Worm (Caenorhabditis elegans): ENCODE data around the gene bli-6.

Gene bli-6

DNA sequence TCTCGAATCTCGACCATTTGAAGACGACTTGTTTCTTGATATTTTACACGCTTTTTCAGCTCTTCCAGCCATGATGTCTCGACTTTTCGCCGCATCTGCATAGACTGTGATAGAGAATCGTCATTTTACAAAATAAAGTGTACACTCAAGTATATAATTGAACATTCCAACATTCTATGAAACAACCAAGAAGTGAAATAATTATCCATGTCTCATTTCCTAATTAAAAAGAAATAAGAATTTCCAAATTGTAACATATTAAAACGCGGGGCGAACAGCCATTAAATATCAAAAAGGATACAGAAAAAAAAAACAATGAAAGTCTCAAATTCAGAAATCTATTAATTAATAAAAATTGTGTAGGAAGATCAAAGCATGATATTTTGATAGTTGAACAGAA is 3.9 kb upstream of the bli-6 start, which contains the start of gene smg-3:
Gene smg-3, minus strand, starts transcription at position 101 of the 400 bp plus-strand sequence.
- TF ChIP-seq mdl-1 (tag; optimal IDR thresholded peaks at IDR 0.05) (no peak), unc-98 (GFP tag; IDR thresholded peaks at IDR 0.05) (no peak), dsc-1 (tag; optimal IDR thresholded peaks at IDR 0.05) (no peak), skn-1 (tag; optimal IDR thresholded peaks at IDR 0.05) (no peak), elt-3 (tag; optimal IDR thresholded peaks at IDR 0.05) (no peak), blmp-1 (tag; optimal IDR thresholded peaks at IDR 0.05) (no peak), egl-27 (tag; optimal IDR thresholded peaks at IDR 0.05) (no peak), nhr-76 (tag; optimal IDR thresholded peaks at IDR 0.05) (no peak), nhr-20 (tag; optimal IDR thresholded peaks at IDR 0.05) (no peak), lin-13 (GFP tag; optimal IDR thresholded peaks at IDR 0.05) (no peak), lsy-2 (tag; optimal IDR thresholded peaks at IDR 0.05) (no peak), ceh-90 (tag; optimal IDR thresholded peaks at IDR 0.05) (no peak), ceh-82 (tag; optimal IDR thresholded peaks at IDR 0.05) (no peak), unc-86 (tag; optimal IDR thresholded peaks at IDR 0.05) (no peak)

DNA sequence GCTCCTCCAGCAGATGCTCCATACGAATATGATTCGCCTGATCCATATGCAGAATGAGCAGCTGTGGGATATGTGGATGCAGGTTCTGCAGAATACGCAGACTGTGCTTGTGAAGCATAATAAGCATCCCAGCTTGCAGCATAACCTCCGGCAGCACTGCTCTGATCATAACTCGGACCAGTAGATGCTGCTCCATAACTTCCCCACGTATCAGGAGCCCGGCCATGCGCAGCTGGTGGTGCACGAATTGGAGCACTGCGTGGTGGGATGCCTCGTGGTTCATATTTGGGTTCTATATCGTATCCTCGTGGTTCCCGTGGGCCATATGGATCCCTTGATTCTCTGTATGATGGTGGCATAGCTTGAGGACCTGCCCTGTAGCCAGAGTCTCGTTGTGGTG is 3.1 kb upstream of the bli-6 start:
- TF ChIP-seq efl-1 (optimal IDR thresholded peaks at IDR 0.05) (no peak), efl-1 (GFP tag; optimal IDR thresholded peaks at IDR 0.05 in 1 of 2) (peak in 1 of 2 experiments; percentile 8), nhr-47 (tag; optimal IDR thresholded peaks at IDR 0.05) (no peak)

DNA sequence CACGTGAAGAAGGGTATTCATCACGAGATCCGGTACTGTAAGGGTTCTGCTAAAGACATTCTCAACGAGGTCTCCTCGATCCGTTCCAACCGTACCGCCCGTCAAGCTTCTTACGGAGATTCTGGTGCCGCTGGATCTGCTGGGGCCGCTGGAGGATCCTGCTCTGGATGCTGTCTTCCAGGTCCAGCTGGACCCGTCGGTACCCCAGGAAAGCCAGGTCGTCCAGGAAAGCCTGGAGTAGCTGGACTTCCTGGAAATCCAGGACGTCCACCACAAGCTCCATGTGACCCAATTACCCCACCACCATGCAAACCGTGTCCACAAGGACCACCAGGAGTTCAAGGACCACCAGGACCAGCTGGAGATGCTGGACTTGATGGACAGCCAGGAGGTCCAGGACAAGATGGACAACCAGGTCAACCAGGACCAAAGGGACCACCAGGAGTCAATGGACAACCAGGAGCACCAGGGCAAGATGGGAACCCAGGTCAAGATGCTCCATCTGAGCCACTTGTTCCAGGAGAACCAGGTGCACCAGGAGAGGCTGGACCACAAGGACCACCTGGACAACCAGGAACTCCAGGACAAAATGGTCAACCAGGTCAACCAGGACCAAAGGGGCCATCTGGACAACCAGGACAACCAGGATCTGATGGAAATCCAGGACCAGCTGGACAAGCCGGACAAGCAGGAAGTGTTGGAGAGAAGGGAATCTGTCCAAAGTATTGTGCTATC is 637 bp downstream of the bli-6 start:
- TF ChIP-seq C16A3.4 (tag; optimal IDR thresholded peaks at IDR 0.05): no peak
- TF ChIP-seq ztf-11 (tag; optimal IDR thresholded peaks at IDR 0.05): no peak
- TF ChIP-seq egl-13 (tag; optimal IDR thresholded peaks at IDR 0.05): no peak
- TF ChIP-seq mab-9 (GFP tag; IDR thresholded peaks at IDR 0.05): no peak
- TF ChIP-seq unc-130 (tag; optimal IDR thresholded peaks at IDR 0.05): no peak
- TF ChIP-seq lin-35 (GFP tag; optimal IDR thresholded peaks at IDR 0.05): no peak
- no peak for TF ChIP-seq dsc-1 (tag; optimal IDR thresholded peaks at IDR 0.05)
- TF ChIP-seq fkh-10 (GFP tag; optimal IDR thresholded peaks at IDR 0.05): no peak
- no peak for TF ChIP-seq sup-37 (GFP tag; optimal IDR thresholded peaks at IDR 0.05)
- no peak for TF ChIP-seq mdl-1 (tag; optimal IDR thresholded peaks at IDR 0.05)
- TF ChIP-seq hpl-2 (GFP tag; optimal IDR thresholded peaks at IDR 0.05): no peak
- TF ChIP-seq lin-14 (GFP tag; optimal IDR thresholded peaks at IDR 0.05): no peak
- no peak for TF ChIP-seq sptf-1 (tag; optimal IDR thresholded peaks at IDR 0.05)
- TF ChIP-seq elt-3 (tag; optimal IDR thresholded peaks at IDR 0.05): no peak
- TF ChIP-seq nhr-77 (tag; optimal IDR thresholded peaks at IDR 0.05): no peak
- TF ChIP-seq nhr-85 (tag): no peak
- TF ChIP-seq ama-1 (optimal IDR thresholded peaks at IDR 0.05): no peak
- no peak for TF ChIP-seq lsy-2 (tag; optimal IDR thresholded peaks at IDR 0.05)
- no peak for TF ChIP-seq ceh-82 (tag; optimal IDR thresholded peaks at IDR 0.05)
- no peak for TF ChIP-seq nhr-84 (tag; optimal IDR thresholded peaks at IDR 0.05)

DNA sequence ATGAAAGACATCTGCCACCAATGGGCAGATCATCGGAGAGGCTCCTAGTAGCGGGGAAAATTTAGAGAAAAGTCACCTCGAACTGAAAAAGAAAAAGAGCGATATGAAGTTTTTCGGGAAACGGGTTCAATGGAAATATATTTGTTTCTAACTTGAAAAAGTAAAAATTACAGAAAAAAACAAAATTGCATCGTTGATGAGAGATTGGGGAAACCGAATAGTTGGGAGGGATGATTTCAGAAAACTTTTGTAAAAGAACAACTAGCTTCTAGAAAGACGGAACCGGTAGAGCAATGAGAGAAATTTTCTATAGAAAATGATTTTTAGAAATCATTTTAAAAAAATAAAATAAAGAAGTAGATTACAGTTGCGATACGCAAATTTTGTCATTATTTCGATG is 1.5 kb downstream of the bli-6 start:
- TF ChIP-seq nhr-47 (tag; optimal IDR thresholded peaks at IDR 0.05): no peak

DNA sequence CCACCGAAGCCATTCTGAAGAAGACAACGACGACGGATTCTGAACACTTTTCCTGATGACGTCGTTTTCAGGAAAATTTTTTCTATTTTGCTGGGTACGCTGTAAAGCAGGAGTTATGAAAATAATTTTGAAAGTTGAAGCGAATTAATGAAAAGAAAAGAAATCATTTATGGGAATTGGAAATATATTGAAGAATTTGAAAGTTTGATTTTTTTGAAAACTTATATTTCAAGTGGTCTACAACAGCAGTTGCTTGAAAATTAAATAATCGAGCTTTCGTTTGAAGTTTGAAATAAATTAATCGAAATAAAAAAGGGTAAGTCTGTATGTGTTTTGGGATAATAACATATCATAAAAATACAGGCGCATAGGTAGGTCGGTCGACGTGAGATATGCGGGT is 7.1 kb downstream of the bli-6 start, which contains the start of gene shl-1:
Gene shl-1, minus strand, starts transcription at position 101 of the 400 bp plus-strand sequence.
- TF ChIP-seq ceh-90 (tag; optimal IDR thresholded peaks at IDR 0.05): no peak
- no peak for TF ChIP-seq nhr-90 (tag; optimal IDR thresholded peaks at IDR 0.05; ENCODE audit: poor library complexity)
- no peak for TF ChIP-seq lsy-2 (tag; optimal IDR thresholded peaks at IDR 0.05)
- no peak for TF ChIP-seq mep-1 (tag; optimal IDR thresholded peaks at IDR 0.05)

Measured in whole organism, L1 larva.